Fruit fly (Drosophila melanogaster) whole organism, embryonic: ENCODE measurements around the gene Ugt316A1.

Experiments
- Antp ChIP-seq: fragments of 200-800 bp; sonication (Bioruptor generic); optimal IDR thresholded peaks from 3 replicates; lab custom pipeline; 2016; ENCODE audit warnings: missing biosample characterization, missing genetic modification characterization
- Blimp-1 ChIP-seq: fragments of 200-800 bp; sonication (Bioruptor generic); optimal IDR thresholded peaks from 3 replicates; lab custom pipeline; 2018; ENCODE audit warnings: missing biosample characterization, missing genetic modification characterization, mild to moderate bottlenecking, moderate library complexity, missing genetic modification reagents
- BtbVII ChIP-seq: fragments of 200-800 bp; sonication (Bioruptor generic); optimal IDR thresholded peaks from 3 replicates; lab custom pipeline; 2017; ENCODE audit warnings: missing biosample characterization, mild to moderate bottlenecking, missing genetic modification characterization
- CG10431 ChIP-seq: fragments of 200-800 bp; sonication (Bioruptor generic); optimal IDR thresholded peaks from 3 replicates; lab custom pipeline; 2018; ENCODE audit warnings: missing biosample characterization, mild to moderate bottlenecking, missing genetic modification characterization
- CG11085 ChIP-seq: fragments of 200-800 bp; sonication (Bioruptor generic); IDR thresholded peaks from 2 replicates; pipeline ENCODE4 v1.3.6; 2022; ENCODE audit warnings: missing biosample characterization, missing genetic modification characterization
- CG11093 ChIP-seq: fragments of 200-800 bp; sonication (Bioruptor generic); IDR thresholded peaks from 3 replicates; pipeline ENCODE4 v1.3.6; 2022; ENCODE audit warnings: missing biosample characterization, missing genetic modification characterization
- CG11247 ChIP-seq: fragments of 200-800 bp; sonication (Bioruptor generic); IDR thresholded peaks from 2 replicates; pipeline ENCODE4 v1.3.6; 2022; ENCODE audit warnings: missing biosample characterization, missing genetic modification characterization
- CG13123 ChIP-seq: fragments of 200-800 bp; sonication (Bioruptor generic); optimal IDR thresholded peaks from 2 replicates; lab custom pipeline; 2016; ENCODE audit warnings: missing biosample characterization, missing genetic modification characterization
- CG15011 ChIP-seq: fragments of 200-800 bp; sonication (Bioruptor generic); optimal IDR thresholded peaks from 3 replicates; lab custom pipeline; 2018; ENCODE audit warnings: missing biosample characterization, mild to moderate bottlenecking, missing genetic modification characterization
- CG15269 ChIP-seq: fragments of 200-800 bp; sonication (Bioruptor generic); optimal IDR thresholded peaks from 2 replicates; lab custom pipeline; 2018; ENCODE audit warnings: missing biosample characterization, mild to moderate bottlenecking, missing genetic modification characterization, moderate library complexity
- CG15479 ChIP-seq: fragments of 200-800 bp; sonication (Bioruptor generic); optimal IDR thresholded peaks from 3 replicates; lab custom pipeline; 2019; ENCODE audit warnings: missing biosample characterization, mild to moderate bottlenecking, missing genetic modification characterization, moderate library complexity
- CG15601 ChIP-seq: fragments of 200-800 bp; sonication (Bioruptor generic); optimal IDR thresholded peaks from 3 replicates; lab custom pipeline; 2019; ENCODE audit warnings: missing biosample characterization, mild to moderate bottlenecking, missing genetic modification characterization, moderate library complexity
- CG1603 ChIP-seq: fragments of 200-800 bp; sonication (Bioruptor generic); optimal IDR thresholded peaks from 2 replicates; lab custom pipeline; 2019; ENCODE audit warnings: missing biosample characterization, mild to moderate bottlenecking, missing genetic modification characterization, moderate library complexity
- CG17359 ChIP-seq: fragments of 200-800 bp; sonication (Bioruptor generic); optimal IDR thresholded peaks from 3 replicates; lab custom pipeline; 2018; ENCODE audit warnings: missing biosample characterization, mild to moderate bottlenecking, missing genetic modification characterization, moderate library complexity
- CG18011 ChIP-seq: fragments of 200-800 bp; sonication (Bioruptor generic); optimal IDR thresholded peaks from 2 replicates; lab custom pipeline; 2017; ENCODE audit warnings: missing biosample characterization, missing genetic modification characterization, mild to moderate bottlenecking, moderate library complexity, missing genotype
- CG2120 ChIP-seq: fragments of 200-800 bp; sonication (Bioruptor generic); optimal IDR thresholded peaks from 3 replicates; lab custom pipeline; 2016; ENCODE audit warnings: missing biosample characterization, missing genetic modification characterization
- CG6175 ChIP-seq: fragments of 200-800 bp; sonication (Bioruptor generic); IDR thresholded peaks from 3 replicates; pipeline ENCODE4 v1.3.6; 2022; ENCODE audit warnings: missing biosample characterization, missing genetic modification characterization
- CG6654 ChIP-seq: fragments of 200-800 bp; sonication (Bioruptor generic); optimal IDR thresholded peaks from 2 replicates; lab custom pipeline; 2017; ENCODE audit warnings: missing biosample characterization, mild to moderate bottlenecking, missing genetic modification characterization
- CG9437 ChIP-seq: fragments of 200-800 bp; sonication (Bioruptor generic); optimal IDR thresholded peaks from 2 replicates; lab custom pipeline; 2018; ENCODE audit warnings: missing biosample characterization, mild to moderate bottlenecking, missing genetic modification characterization
- Dek ChIP-seq: fragments of 200-800 bp; sonication (Bioruptor generic); optimal IDR thresholded peaks from 3 replicates; lab custom pipeline; 2019; ENCODE audit warnings: missing biosample characterization, mild to moderate bottlenecking, missing genetic modification characterization, moderate library complexity
- Dfd ChIP-seq, 2 experiments: fragments of >200 bp; optimal IDR thresholded peaks; 2 replicates each; lab custom pipeline; 2017; ENCODE audit warnings: missing biosample characterization in 2 of 2, missing genetic modification characterization in 2 of 2
- E2f2 ChIP-seq: fragments of 200-800 bp; sonication (Bioruptor generic); IDR thresholded peaks from 2 replicates; pipeline ENCODE4 v1.3.6; 2022; ENCODE audit warnings: missing biosample characterization, missing genetic modification characterization
- Fer2 ChIP-seq: fragments of 200-800 bp; sonication (Bioruptor generic); optimal IDR thresholded peaks from 2 replicates; lab custom pipeline; 2018; ENCODE audit warnings: missing biosample characterization, mild to moderate bottlenecking, missing genetic modification characterization, moderate library complexity
- HLHmδ ChIP-seq: fragments of 200-800 bp; sonication (Bioruptor generic); optimal IDR thresholded peaks from 2 replicates; lab custom pipeline; 2018; ENCODE audit warnings: missing biosample characterization, mild to moderate bottlenecking, missing genetic modification characterization, moderate library complexity
- Hr39 ChIP-seq: fragments of >200 bp; optimal IDR thresholded peaks from 2 replicates; lab custom pipeline; 2017
- Lpt ChIP-seq: fragments of >200 bp; optimal IDR thresholded peaks from 2 replicates; lab custom pipeline; 2018; ENCODE audit warnings: missing biosample characterization, missing genetic modification characterization
- NC2α ChIP-seq: fragments of 200-800 bp; sonication (Bioruptor generic); optimal IDR thresholded peaks from 2 replicates; lab custom pipeline; 2016; ENCODE audit warnings: missing biosample characterization, missing genetic modification characterization
- Ravus ChIP-seq: fragments of 200-800 bp; sonication (Bioruptor generic); IDR thresholded peaks from 2 replicates; pipeline ENCODE4 v1.3.6; 2022; ENCODE audit warnings: missing biosample characterization, missing genetic modification characterization
- ase ChIP-seq: fragments of 200-800 bp; sonication (Bioruptor generic); IDR thresholded peaks from 3 replicates; pipeline ENCODE4 v1.3.6; 2022; ENCODE audit warnings: missing biosample characterization, missing genetic modification characterization
- cg ChIP-seq: fragments of 200-800 bp; sonication (Bioruptor generic); optimal IDR thresholded peaks from 3 replicates; lab custom pipeline; 2019; ENCODE audit warnings: missing biosample characterization, mild to moderate bottlenecking, missing genetic modification characterization, moderate library complexity
- crp ChIP-seq, 2 experiments: fragments of 200-800 bp; sonication (Bioruptor generic); optimal IDR thresholded peaks; 2 replicates in 1 of 2; 3 replicates in 1 of 2; lab custom pipeline; 2017; ENCODE audit warnings: missing biosample characterization in 2 of 2, missing genetic modification characterization in 2 of 2, mild to moderate bottlenecking in 1 of 2, moderate library complexity in 1 of 2
- da ChIP-seq: fragments of 200-800 bp; sonication (Bioruptor generic); optimal IDR thresholded peaks from 2 replicates; lab custom pipeline; 2016; ENCODE audit warnings: missing biosample characterization, missing genetic modification characterization
- en ChIP-seq: fragments of 200-800 bp; sonication (Bioruptor generic); optimal IDR thresholded peaks from 2 replicates; lab custom pipeline; 2016; ENCODE audit warnings: missing biosample characterization, missing genetic modification characterization
- ewg ChIP-seq: fragments of 200-800 bp; sonication (Bioruptor generic); optimal IDR thresholded peaks from 3 replicates; lab custom pipeline; 2017; ENCODE audit warnings: mild to moderate bottlenecking, missing biosample characterization, missing genetic modification reagents, missing genetic modification characterization
- ftz-f1 ChIP-seq: fragments of 200-800 bp; sonication (Bioruptor generic); optimal IDR thresholded peaks from 2 replicates; lab custom pipeline; 2016; ENCODE audit warnings: missing biosample characterization, missing genetic modification characterization
- hbn ChIP-seq: fragments of 200-800 bp; sonication (Bioruptor generic); IDR thresholded peaks from 2 replicates; pipeline ENCODE4 v1.3.6; 2022; ENCODE audit warnings: missing biosample characterization, missing genetic modification characterization; ENCODE audit not compliant: partially characterized antibody
- her ChIP-seq: fragments of 200-800 bp; sonication (Bioruptor generic); optimal IDR thresholded peaks from 2 replicates; lab custom pipeline; 2016; ENCODE audit warnings: missing biosample characterization, missing genetic modification characterization
- knrl ChIP-seq: fragments of 200-800 bp; sonication (Bioruptor generic); IDR thresholded peaks from 3 replicates; pipeline ENCODE4 v1.3.6; 2022; ENCODE audit warnings: missing biosample characterization, missing genetic modification characterization; ENCODE audit not compliant: partially characterized antibody
- lilli ChIP-seq: fragments of 200-800 bp; sonication (Bioruptor generic); optimal IDR thresholded peaks from 3 replicates; lab custom pipeline; 2016; ENCODE audit warnings: missing biosample characterization, missing genetic modification characterization
- lmd ChIP-seq: fragments of 200-800 bp; sonication (Bioruptor generic); IDR thresholded peaks from 2 replicates; pipeline ENCODE4 v1.3.6; 2022; ENCODE audit warnings: missing biosample characterization, missing genetic modification characterization
- nmo ChIP-seq: fragments of 200-800 bp; sonication (Bioruptor generic); optimal IDR thresholded peaks from 2 replicates; lab custom pipeline; 2018; ENCODE audit warnings: missing biosample characterization, mild to moderate bottlenecking, missing genetic modification characterization, moderate library complexity
- oc ChIP-seq: fragments of 200-800 bp; sonication (Bioruptor generic); optimal IDR thresholded peaks from 2 replicates; lab custom pipeline; 2018; ENCODE audit warnings: missing biosample characterization, mild to moderate bottlenecking, missing genetic modification characterization, moderate library complexity
- prd ChIP-seq, 3 experiments: fragments of >200 bp in 2 of 3; fragments of 200-800 bp in 1 of 3; sonication (Bioruptor generic) in 1 of 3; optimal IDR thresholded peaks in 2 of 3; IDR thresholded peaks in 1 of 3; 2 replicates in 2 of 3; 3 replicates in 1 of 3; pipeline versions ENCODE4 v1.3.6 to Lab custom; 2017 to 2022; ENCODE audit warnings: missing biosample characterization in 1 of 3, missing genetic modification characterization in 1 of 3
- repo ChIP-seq: fragments of 200-800 bp; sonication (Bioruptor generic); optimal IDR thresholded peaks from 2 replicates; lab custom pipeline; 2016; ENCODE audit warnings: missing biosample characterization, missing genetic modification characterization
- sima ChIP-seq: fragments of 200-800 bp; sonication (Bioruptor generic); optimal IDR thresholded peaks from 2 replicates; lab custom pipeline; 2016; ENCODE audit warnings: missing biosample characterization, missing genetic modification characterization
- sna ChIP-seq: fragments of 200-800 bp; sonication (Bioruptor generic); IDR thresholded peaks from 2 replicates; pipeline ENCODE4 v1.3.6; 2022; ENCODE audit warnings: missing biosample characterization, missing genetic modification characterization; ENCODE audit not compliant: partially characterized antibody
- sob ChIP-seq: fragments of 200-800 bp; sonication (Bioruptor generic); IDR thresholded peaks from 2 replicates; pipeline ENCODE4 v1.3.6; 2022; ENCODE audit warnings: missing biosample characterization, missing genetic modification characterization
- sqz ChIP-seq: fragments of 200-800 bp; sonication (Bioruptor generic); optimal IDR thresholded peaks from 3 replicates; lab custom pipeline; 2018; ENCODE audit warnings: missing biosample characterization, mild to moderate bottlenecking, missing genetic modification characterization
- tap ChIP-seq: fragments of 200-800 bp; optimal IDR thresholded peaks from 3 replicates; lab custom pipeline; 2019; ENCODE audit warnings: missing biosample characterization, mild to moderate bottlenecking, missing genetic modification characterization, moderate library complexity
- zfh2 ChIP-seq: fragments of 200-800 bp; sonication (Bioruptor generic); optimal IDR thresholded peaks from 2 replicates; lab custom pipeline; 2016; ENCODE audit warnings: missing biosample characterization, missing genetic modification characterization

The Ugt316A1 gene

DNA sequence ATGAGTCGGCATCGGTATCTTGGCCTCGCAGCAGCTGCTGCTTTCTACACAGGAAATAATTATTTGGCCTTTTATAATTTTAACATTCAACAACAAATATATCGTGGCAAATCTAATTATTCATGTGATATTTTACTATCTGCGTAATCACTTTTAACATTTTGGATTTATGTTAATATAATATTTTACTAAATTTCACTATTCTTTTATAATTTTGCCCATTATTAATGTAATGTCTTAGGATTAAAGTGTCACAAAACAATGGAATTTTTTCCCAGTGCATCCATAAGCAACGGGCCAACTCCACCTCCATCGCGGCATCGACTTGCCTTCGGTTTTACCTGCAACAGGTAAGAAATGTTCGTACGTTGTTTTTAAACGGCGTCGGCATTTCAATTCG, 20.1 kb downstream of the Ugt316A1 start (continued):
- peak; percentile 18 for TF ChIP-seq CG18011
- TF ChIP-seq crp (GFP tag; optimal IDR thresholded peaks at IDR 0.05; lab: Kevin White, UChicago): peak in 1 of 2 experiments; percentile 43
- peak; percentile 77 for TF ChIP-seq CG1603 (tag; lab: Kevin White, UChicago)
- no peak for TF ChIP-seq HLHmδ (GFP tag; lab: Kevin White, UChicago)
- TF ChIP-seq CG17359 (tag; lab: Kevin White, UChicago): peak; percentile 91
- no peak for TF ChIP-seq da (GFP tag; lab: Kevin White, UChicago)
- TF ChIP-seq sna (GFP tag; lab: Robert Waterston, UW): no peak
- no peak for TF ChIP-seq CG6175 (GFP tag; lab: Robert Waterston, UW)
- peak; percentile 57 for TF ChIP-seq lilli (GFP tag; lab: Kevin White, UChicago)
- TF ChIP-seq CG6654: peak; percentile 54
- TF ChIP-seq CG15479 (GFP tag; lab: Kevin White, UChicago): peak; percentile 63
- no peak for TF ChIP-seq Hr39 (lab: Kevin White, UChicago)
- peak; percentile 73 for TF ChIP-seq CG11093 (GFP tag; lab: Robert Waterston, UW)
- no peak for TF ChIP-seq CG11085 (GFP tag; lab: Robert Waterston, UW)
- no peak for TF ChIP-seq ftz-f1 (GFP tag; lab: Kevin White, UChicago)
- TF ChIP-seq ase: peak; percentile 62; the same call in 1 of the 3 replicates
- TF ChIP-seq sqz (GFP tag; lab: Kevin White, UChicago): peak; percentile 86
- TF ChIP-seq CG10431 (GFP tag; lab: Kevin White, UChicago): peak; percentile 69
- TF ChIP-seq zfh2 (GFP tag; lab: Kevin White, UChicago): no peak
- TF ChIP-seq oc (tag; lab: Kevin White, UChicago): peak; percentile 73
- peak; percentile 55 for TF ChIP-seq CG15011 (GFP tag; lab: Kevin White, UChicago)
- peak; percentile 63 for TF ChIP-seq BtbVII
- peak; percentile 90 for TF ChIP-seq CG15601 (tag; lab: Kevin White, UChicago)
- TF ChIP-seq tap: peak; percentile 82
- TF ChIP-seq her: no peak
- TF ChIP-seq prd (optimal IDR thresholded peaks at IDR 0.05; lab: Kevin White, UChicago): no peak
- TF ChIP-seq prd (GFP tag; IDR thresholded peaks at IDR 0.05; lab: Robert Waterston, UW): peak; percentile 91
- peak; percentile 73 for TF ChIP-seq ewg (GFP tag; lab: Kevin White, UChicago)
- TF ChIP-seq CG15269 (tag; lab: Kevin White, UChicago): peak; percentile 85
- TF ChIP-seq sima (GFP tag; lab: Kevin White, UChicago): no peak
- peak; percentile 77 for TF ChIP-seq CG9437 (GFP tag; lab: Kevin White, UChicago)
- peak; percentile 27 for TF ChIP-seq Fer2 (tag; lab: Kevin White, UChicago)
- TF ChIP-seq Dfd (GFP tag; optimal IDR thresholded peaks at IDR 0.05; lab: Kevin White, UChicago): no peak
- peak; percentile 91 for TF ChIP-seq Blimp-1 (GFP tag; lab: Kevin White, UChicago)
- TF ChIP-seq E2f2 (GFP tag; lab: Robert Waterston, UW): peak; percentile 50
- TF ChIP-seq CG13123: peak; percentile 54
- no peak for TF ChIP-seq Ravus (GFP tag; lab: Robert Waterston, UW)
- no peak; the same call in 1 of the 2 replicates for TF ChIP-seq sob (GFP tag; lab: Robert Waterston, UW)
- no peak for TF ChIP-seq Lpt (GFP tag; lab: Kevin White, UChicago)
- no peak for TF ChIP-seq Antp (GFP tag; lab: Kevin White, UChicago)
- no peak for TF ChIP-seq CG2120 (GFP tag; lab: Kevin White, UChicago)
- no peak for TF ChIP-seq hbn
- TF ChIP-seq nmo (GFP tag; lab: Kevin White, UChicago): peak; percentile 95
- TF ChIP-seq NC2α (GFP tag; lab: Kevin White, UChicago): no peak
- no peak for TF ChIP-seq en (GFP tag; lab: Kevin White, UChicago)
- TF ChIP-seq lmd (GFP tag; lab: Robert Waterston, UW): peak; percentile 77
- TF ChIP-seq knrl: no peak
- no peak for TF ChIP-seq cg
- peak; percentile 51 for TF ChIP-seq Dek (tag; lab: Kevin White, UChicago)
- TF ChIP-seq repo (GFP tag; lab: Kevin White, UChicago): no peak
- TF ChIP-seq CG11247: no peak
